Worm (Caenorhabditis elegans): ENCODE data around the gene K10C8.4.

DNA sequence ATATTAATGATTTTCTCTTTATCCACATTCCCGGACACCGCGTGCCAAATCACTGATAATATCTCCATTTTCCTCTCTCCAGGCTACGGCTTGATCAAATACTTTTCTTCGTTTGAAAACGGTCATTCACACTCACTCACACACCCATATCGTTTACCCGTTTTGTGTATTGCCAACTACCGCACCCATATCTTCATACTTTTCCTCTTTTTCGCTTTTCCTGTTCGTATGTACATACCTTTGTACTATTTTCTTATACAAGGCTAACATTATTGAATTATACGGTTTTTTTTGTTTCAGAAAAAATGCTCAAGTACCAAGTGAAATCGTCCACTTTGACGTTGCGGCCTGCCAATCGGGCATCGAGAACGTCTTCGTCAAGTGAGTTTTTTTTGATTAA is 28.1 kb upstream of the K10C8.4 start, which contains the start of gene W05B10.4:
- TF ChIP-seq aly-2 (tag; optimal IDR thresholded peaks at IDR 0.05) (no peak), mdl-1 (tag; optimal IDR thresholded peaks at IDR 0.05) (no peak), elt-1 (tag; optimal IDR thresholded peaks at IDR 0.05) (no peak), zag-1 (tag; optimal IDR thresholded peaks at IDR 0.05) (no peak), nhr-25 (tag; optimal IDR thresholded peaks at IDR 0.05) (no peak), snpc-4 (tag; optimal IDR thresholded peaks at IDR 0.05) (no peak), ama-1 (optimal IDR thresholded peaks at IDR 0.05) (no peak), pha-4 (tag; optimal IDR thresholded peaks at IDR 0.05) (no peak), elt-3 (tag; optimal IDR thresholded peaks at IDR 0.05) (no peak), nhr-12 (tag; optimal IDR thresholded peaks at IDR 0.05) (no peak), unc-62 (GFP tag; optimal IDR thresholded peaks at IDR 0.05) (no peak), nhr-11 (tag; optimal IDR thresholded peaks at IDR 0.05) (no peak), lin-39 (tag; optimal IDR thresholded peaks at IDR 0.05) (no peak)

All from whole organism, L3 larva.